Worm (Caenorhabditis elegans): ENCODE measurements around the gene frh-1.

Gene frh-1

DNA sequence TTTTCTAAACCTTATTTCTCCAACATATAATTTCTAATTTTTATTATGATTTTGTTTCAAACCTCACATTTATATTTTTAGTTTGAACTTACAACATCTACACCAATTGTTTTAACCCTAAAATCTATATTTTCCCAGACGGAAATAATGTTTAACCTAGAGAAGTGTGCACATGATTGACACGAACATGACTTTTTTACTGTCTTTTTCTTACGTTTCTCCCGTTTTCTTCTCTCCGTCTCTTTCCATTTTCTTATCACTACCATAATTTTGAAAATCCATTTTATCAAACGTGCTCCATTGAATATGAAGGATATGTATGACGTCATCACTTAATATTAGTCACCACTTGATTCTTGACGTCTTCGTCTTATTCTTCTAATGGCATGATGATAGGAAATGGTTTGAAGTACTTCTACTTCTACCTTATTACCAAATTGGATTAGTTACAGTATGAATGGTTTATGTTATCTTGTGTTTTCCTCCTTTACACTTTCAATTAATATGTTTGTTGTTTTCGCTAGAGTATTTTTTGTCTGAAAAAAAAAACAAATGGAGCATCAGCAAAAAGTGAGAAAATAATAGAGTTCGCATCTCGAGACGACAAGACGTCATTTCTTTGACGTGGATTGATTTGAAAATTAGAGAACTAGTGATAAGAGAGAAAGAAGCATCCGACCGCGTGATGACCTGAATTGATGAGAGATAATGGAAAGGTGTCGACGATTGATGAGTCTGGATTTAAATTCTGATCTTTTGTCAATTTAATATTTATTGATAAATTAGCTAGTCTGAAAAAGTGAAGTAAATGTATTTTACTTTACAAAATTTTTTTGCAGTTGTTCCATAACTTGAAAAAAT is 14.9 kb downstream of the frh-1 start:
- peak; percentile 61 for TF ChIP-seq F13H6.1 (tag; optimal IDR thresholded peaks at IDR 0.05)
- peak; percentile 12 for TF ChIP-seq unc-62 (GFP tag; optimal IDR thresholded peaks at IDR 0.05)
- TF ChIP-seq crh-2 (tag; optimal IDR thresholded peaks at IDR 0.05): peak; percentile 91
- TF ChIP-seq nhr-129 (tag; optimal IDR thresholded peaks at IDR 0.05): peak; percentile 61
- no peak for TF ChIP-seq nhr-25 (tag; optimal IDR thresholded peaks at IDR 0.05)
- peak; percentile 44 for TF ChIP-seq gmeb-1 (tag; optimal IDR thresholded peaks at IDR 0.05)
- peak; percentile 83 for TF ChIP-seq fos-1 (tag; optimal IDR thresholded peaks at IDR 0.05)
- TF ChIP-seq ztf-1 (GFP tag; conservative IDR thresholded peaks at IDR 0.05): no peak
- no peak for TF ChIP-seq nhr-11 (tag; optimal IDR thresholded peaks at IDR 0.05)
- TF ChIP-seq nhr-21 (tag; optimal IDR thresholded peaks at IDR 0.05): peak; percentile 45
- peak in 1 of 2 experiments; percentile 66 for TF ChIP-seq lsy-2 (tag; optimal IDR thresholded peaks at IDR 0.05)
- TF ChIP-seq mdl-1 (tag; optimal IDR thresholded peaks at IDR 0.05): no peak
- TF ChIP-seq lin-11 (tag; optimal IDR thresholded peaks at IDR 0.05): no peak
- no peak for TF ChIP-seq ZK546.5 (tag; optimal IDR thresholded peaks at IDR 0.05)
- peak; percentile 21 for TF ChIP-seq mab-5 (tag; optimal IDR thresholded peaks at IDR 0.05)
- peak; percentile 61 for TF ChIP-seq C34F6.9 (tag; optimal IDR thresholded peaks at IDR 0.05)
- TF ChIP-seq sma-9 (GFP tag; optimal IDR thresholded peaks at IDR 0.05): peak; percentile 88
- no peak for TF ChIP-seq sma-9 (tag; optimal IDR thresholded peaks at IDR 0.05)
- peak; percentile 22 for TF ChIP-seq nhr-6 (tag; optimal IDR thresholded peaks at IDR 0.05)

ce11 chrII:5933133-5933532 is 15.9 kb downstream of the frh-1 start:
- TF ChIP-seq unc-62 (GFP tag; optimal IDR thresholded peaks at IDR 0.05) (no peak), C34F6.9 (tag; optimal IDR thresholded peaks at IDR 0.05) (no peak), F13H6.1 (tag; optimal IDR thresholded peaks at IDR 0.05) (no peak), unc-55 (GFP tag; optimal IDR thresholded peaks at IDR 0.05) (no peak), mbf-1 (tag; optimal IDR thresholded peaks at IDR 0.05) (no peak), sma-3 (GFP tag; optimal IDR thresholded peaks at IDR 0.05) (no peak)

- TF ChIP-seq C34F6.9 (tag; optimal IDR thresholded peaks at IDR 0.05) (no peak), crh-2 (tag; optimal IDR thresholded peaks at IDR 0.05) (no peak), ama-1 (optimal IDR thresholded peaks at IDR 0.05) (no peak), blmp-1 (tag; optimal IDR thresholded peaks at IDR 0.05; ENCODE audit: insufficient read depth) (no peak), lsy-2 (tag; optimal IDR thresholded peaks at IDR 0.05) (no peak), nhr-25 (tag; optimal IDR thresholded peaks at IDR 0.05) (no peak), elt-3 (tag; optimal IDR thresholded peaks at IDR 0.05) (no peak), unc-55 (GFP tag; optimal IDR thresholded peaks at IDR 0.05) (no peak), sma-3 (GFP tag; optimal IDR thresholded peaks at IDR 0.05) (peak; percentile 42), nhr-10 (tag; optimal IDR thresholded peaks at IDR 0.05) (no peak), ztf-11 (tag; optimal IDR thresholded peaks at IDR 0.05) (no peak), unc-39 (tag; optimal IDR thresholded peaks at IDR 0.05) (no peak), alr-1 (tag; optimal IDR thresholded peaks at IDR 0.05) (no peak), lin-13 (GFP tag; optimal IDR thresholded peaks at IDR 0.05) (no peak), zag-1 (tag; optimal IDR thresholded peaks at IDR 0.05) (no peak), gmeb-1 (tag; optimal IDR thresholded peaks at IDR 0.05) (peak; percentile 8), ZK546.5 (tag; optimal IDR thresholded peaks at IDR 0.05) (no peak), nhr-11 (tag; optimal IDR thresholded peaks at IDR 0.05) (no peak), peb-1 (tag; optimal IDR thresholded peaks at IDR 0.05) (no peak), nhr-237 (tag; optimal IDR thresholded peaks at IDR 0.05) (no peak), snpc-4 (tag; optimal IDR thresholded peaks at IDR 0.05) (no peak), unc-62 (GFP tag; optimal IDR thresholded peaks at IDR 0.05) (no peak), ztf-1 (GFP tag; conservative IDR thresholded peaks at IDR 0.05) (no peak), skn-1 (tag; optimal IDR thresholded peaks at IDR 0.05) (no peak), elt-1 (tag; optimal IDR thresholded peaks at IDR 0.05) (no peak), lin-39 (tag; optimal IDR thresholded peaks at IDR 0.05) (no peak), nhr-77 (tag; optimal IDR thresholded peaks at IDR 0.05) (no peak), nhr-129 (tag; optimal IDR thresholded peaks at IDR 0.05) (peak; percentile 62), Y55F3AM.14 (GFP tag; optimal IDR thresholded peaks at IDR 0.05) (no peak), fos-1 (tag; optimal IDR thresholded peaks at IDR 0.05) (peak; percentile 34), R02D3.7 (tag; optimal IDR thresholded peaks at IDR 0.05) (no peak), egl-27 (tag; optimal IDR thresholded peaks at IDR 0.05) (no peak), sem-4 (tag; optimal IDR thresholded peaks at IDR 0.05) (no peak), dmd-4 (tag; optimal IDR thresholded peaks at IDR 0.05) (no peak), ceh-82 (tag; optimal IDR thresholded peaks at IDR 0.05) (no peak), ceh-16 (tag; optimal IDR thresholded peaks at IDR 0.05) (no peak), mbf-1 (tag; optimal IDR thresholded peaks at IDR 0.05) (no peak), nhr-12 (tag; optimal IDR thresholded peaks at IDR 0.05) (no peak), nhr-21 (tag; optimal IDR thresholded peaks at IDR 0.05) (peak; percentile 34), ztf-4 (tag; optimal IDR thresholded peaks at IDR 0.05) (no peak), sma-9 (GFP tag; optimal IDR thresholded peaks at IDR 0.05) (peak; percentile 26), sma-9 (tag; optimal IDR thresholded peaks at IDR 0.05) (no peak), lin-11 (tag; optimal IDR thresholded peaks at IDR 0.05) (no peak)
These were observed 16.8 kb downstream of the frh-1 start for ce11 chrII:5933962-5934422.
